Worm (Caenorhabditis elegans): ENCODE measurements around the gene B0281.5.
A peak's percentile ranks its signal among the peaks of the same experiment; 100 is the strongest.

Gene B0281.5

ce11 chrII:2340974-2341373 is 40.2 kb upstream of the B0281.5 start:
- TF ChIP-seq aha-1 (tag) (peak; percentile 76), nhr-111 (GFP tag; optimal IDR thresholded peaks at IDR 0.05) (no peak), R02D3.7 (tag; optimal IDR thresholded peaks at IDR 0.05) (peak; percentile 23), hlh-30 (tag; optimal IDR thresholded peaks at IDR 0.05; ENCODE audit: insufficient read depth) (peak; percentile 22), daf-16 (GFP tag; optimal IDR thresholded peaks at IDR 0.05) (no peak), daf-16 (tag; optimal IDR thresholded peaks at IDR 0.05) (peak; percentile 17), snpc-1.2 (GFP tag; IDR thresholded peaks at IDR 0.05) (no peak), mes-2 (tag; optimal IDR thresholded peaks at IDR 0.05; ENCODE audit: poor library complexity, severe bottlenecking) (peak; percentile 12), nhr-77 (tag; optimal IDR thresholded peaks at IDR 0.05) (no peak), rbr-2 (tag; optimal IDR thresholded peaks at IDR 0.05) (no peak), hif-1 (tag; optimal IDR thresholded peaks at IDR 0.05) (no peak), nhr-10 (tag; optimal IDR thresholded peaks at IDR 0.05) (no peak), nhr-25 (tag; optimal IDR thresholded peaks at IDR 0.05; ENCODE audit: borderline replicate concordance, insufficient read depth) (no peak), zfp-2 (tag; optimal IDR thresholded peaks at IDR 0.05) (no peak), lsy-2 (tag; optimal IDR thresholded peaks at IDR 0.05) (peak in 1 of 2 experiments; percentile 38), mdl-1 (tag; optimal IDR thresholded peaks at IDR 0.05) (no peak), lin-29 (GFP tag; IDR thresholded peaks at IDR 0.05) (no peak), hmg-1.1 (GFP tag; IDR thresholded peaks at IDR 0.05) (0 out of 2 replicates have a peak, but pooled peaks have one; percentile 23)

ce11 chrII:2336177-2336576 is 35.4 kb upstream of the B0281.5 start:
- peak in 1 of 2 experiments; percentile 19 for TF ChIP-seq unc-62 (GFP tag; optimal IDR thresholded peaks at IDR 0.05 in 1 of 2)
- no peak for TF ChIP-seq unc-62 (tag; optimal IDR thresholded peaks at IDR 0.05)
- TF ChIP-seq ztf-11 (tag; optimal IDR thresholded peaks at IDR 0.05), result no peak

- no peak for TF ChIP-seq Y5F2A.4 (GFP tag; optimal IDR thresholded peaks at IDR 0.05)
- TF ChIP-seq hif-1 (tag; optimal IDR thresholded peaks at IDR 0.05), result no peak
- peak in 1 of 2 experiments; percentile 35 for TF ChIP-seq mdl-1 (tag; optimal IDR thresholded peaks at IDR 0.05)
- TF ChIP-seq fkh-10 (GFP tag; optimal IDR thresholded peaks at IDR 0.05), result no peak
- TF ChIP-seq nhr-77 (tag; optimal IDR thresholded peaks at IDR 0.05), result peak; percentile 69
- no peak for TF ChIP-seq rbr-2 (tag; optimal IDR thresholded peaks at IDR 0.05)
- peak; percentile 71 for TF ChIP-seq dmd-6 (GFP tag; IDR thresholded peaks at IDR 0.05)
- TF ChIP-seq hlh-11 (tag; optimal IDR thresholded peaks at IDR 0.05), result peak; percentile 58
- no peak for TF ChIP-seq ceh-28 (tag; optimal IDR thresholded peaks at IDR 0.05)
- no peak for TF ChIP-seq duxl-1 (tag; optimal IDR thresholded peaks at IDR 0.05; ENCODE audit: poor library complexity)
- no peak for TF ChIP-seq ceh-20 (GFP tag; IDR thresholded peaks at IDR 0.05)
- TF ChIP-seq mxl-3 (GFP tag; optimal IDR thresholded peaks at IDR 0.05), result no peak
- peak; percentile 82 for TF ChIP-seq nhr-28 (tag; optimal IDR thresholded peaks at IDR 0.05)
- no peak for TF ChIP-seq aha-1 (tag)
- TF ChIP-seq lin-15B (tag; optimal IDR thresholded peaks at IDR 0.05), result no peak
- no peak for TF ChIP-seq aly-2 (tag; optimal IDR thresholded peaks at IDR 0.05)
- TF ChIP-seq dve-1 (tag; optimal IDR thresholded peaks at IDR 0.05; ENCODE audit: insufficient read depth), result peak; percentile 56
- TF ChIP-seq T26A8.4 (GFP tag; IDR thresholded peaks at IDR 0.05), result no peak
- peak; percentile 52 for TF ChIP-seq hlh-30 (tag; optimal IDR thresholded peaks at IDR 0.05; ENCODE audit: insufficient read depth)
- peak; percentile 80 for TF ChIP-seq pqm-1 (tag; optimal IDR thresholded peaks at IDR 0.05)
- TF ChIP-seq T20F7.1 (GFP tag; optimal IDR thresholded peaks at IDR 0.05), result no peak
- no peak for TF ChIP-seq spr-3 (GFP tag; optimal IDR thresholded peaks at IDR 0.05)
- no peak for TF ChIP-seq cey-2 (tag; optimal IDR thresholded peaks at IDR 0.05; ENCODE audit: borderline replicate concordance, insufficient read depth)
- TF ChIP-seq daf-16 (GFP tag; optimal IDR thresholded peaks at IDR 0.05), result no peak
- peak; percentile 63 for TF ChIP-seq daf-16 (tag; optimal IDR thresholded peaks at IDR 0.05)
- 0 out of 2 replicates have a peak, but pooled peaks have one; percentile 19 for TF ChIP-seq php-3 (GFP tag; IDR thresholded peaks at IDR 0.05)
These were observed 34.8 kb upstream of the B0281.5 start, which contains the start of gene F43C11.7 for ce11 chrII:2335572-2335971. F43C11.7 (plus strand) TSS chrII:2335897.

Measured in whole organism, L4 larva.